Fruit fly (Drosophila melanogaster) whole organism, prepupa: ENCODE data around the gene CG13631.

ENCODE experiments used
- Blimp-1 ChIP-seq: fragments of 200-800 bp; sonication (Bioruptor generic); optimal IDR thresholded peaks from 3 replicates; lab custom pipeline; 2017; ENCODE audit warnings: missing biosample characterization, missing genetic modification characterization, mild to moderate bottlenecking, moderate library complexity, missing genetic modification reagents
- CG10669 ChIP-seq: fragments of 200-800 bp; sonication (Bioruptor generic); optimal IDR thresholded peaks from 3 replicates; lab custom pipeline; 2018; ENCODE audit warnings: missing biosample characterization, mild to moderate bottlenecking, missing genetic modification characterization, moderate library complexity
- CG11902 ChIP-seq: fragments of 200-800 bp; sonication (Bioruptor generic); optimal IDR thresholded peaks from 3 replicates; lab custom pipeline; 2016; ENCODE audit warnings: missing biosample characterization, missing genetic modification characterization
- CG15336 ChIP-seq: fragments of 200-800 bp; sonication (Bioruptor generic); IDR thresholded peaks from 2 replicates; pipeline ENCODE4 v1.3.6; 2022; ENCODE audit warnings: missing biosample characterization, missing genetic modification characterization
- CG1621 ChIP-seq: fragments of 200-800 bp; sonication (Bioruptor generic); optimal IDR thresholded peaks from 3 replicates; lab custom pipeline; 2018; ENCODE audit warnings: missing biosample characterization, mild to moderate bottlenecking, missing genetic modification characterization
- CG16779 ChIP-seq: fragments of 200-800 bp; sonication (Bioruptor generic); optimal IDR thresholded peaks from 3 replicates; lab custom pipeline; 2017; ENCODE audit warnings: missing biosample characterization, mild to moderate bottlenecking, missing genetic modification characterization
- CG32006 ChIP-seq: fragments of 200-800 bp; sonication (Bioruptor generic); optimal IDR thresholded peaks from 3 replicates; lab custom pipeline; 2017; ENCODE audit warnings: missing biosample characterization, mild to moderate bottlenecking, missing genetic modification characterization
- CG4318 ChIP-seq: fragments of 200-800 bp; sonication (Bioruptor generic); optimal IDR thresholded peaks from 3 replicates; lab custom pipeline; 2017; ENCODE audit warnings: missing biosample characterization, mild to moderate bottlenecking, missing genetic modification characterization
- CG6276 ChIP-seq: fragments of 200-800 bp; sonication (Bioruptor generic); optimal IDR thresholded peaks from 2 replicates; lab custom pipeline; 2017; ENCODE audit warnings: missing biosample characterization, mild to moderate bottlenecking, missing genetic modification characterization
- CG6792 ChIP-seq: fragments of 200-800 bp; sonication (Bioruptor generic); optimal IDR thresholded peaks from 3 replicates; lab custom pipeline; 2016; ENCODE audit warnings: missing biosample characterization, missing genetic modification characterization
- CG6808 ChIP-seq: fragments of 200-800 bp; sonication (Bioruptor generic); optimal IDR thresholded peaks from 3 replicates; lab custom pipeline; 2017; ENCODE audit warnings: missing biosample characterization, missing genetic modification characterization, mild to moderate bottlenecking, moderate library complexity, missing genetic modification reagents
- CG6854 ChIP-seq: fragments of 200-800 bp; sonication (Bioruptor generic); optimal IDR thresholded peaks from 2 replicates; lab custom pipeline; 2017; ENCODE audit warnings: missing biosample characterization, mild to moderate bottlenecking, missing genetic modification characterization
- CG8119 ChIP-seq: fragments of 200-800 bp; sonication (Bioruptor generic); IDR thresholded peaks from 3 replicates; pipeline ENCODE4 v1.3.6; 2022; ENCODE audit warnings: missing biosample characterization, missing genetic modification characterization
- Eip75B ChIP-seq: fragments of 200-800 bp; sonication (Bioruptor generic); optimal IDR thresholded peaks from 3 replicates; lab custom pipeline; 2016; ENCODE audit warnings: missing biosample characterization, missing genetic modification characterization
- Eip78C ChIP-seq: fragments of 200-800 bp; sonication (Bioruptor generic); peaks from one replicate; lab custom pipeline; 2016; ENCODE audit warnings: missing biosample characterization, missing genetic modification characterization
- Eip93F ChIP-seq: fragments of 200-800 bp; sonication (Bioruptor generic); optimal IDR thresholded peaks from 2 replicates; lab custom pipeline; 2016; ENCODE audit warnings: missing biosample characterization, mild to moderate bottlenecking, missing genetic modification characterization
- Gug ChIP-seq: fragments of 200-800 bp; sonication (Bioruptor generic); IDR thresholded peaks from 2 replicates; pipeline ENCODE4 v1.3.6; 2022; ENCODE audit warnings: missing biosample characterization, missing genetic modification characterization
- Hr38 ChIP-seq: sonication (Bioruptor generic); optimal IDR thresholded peaks from 2 replicates; lab custom pipeline; 2016; ENCODE audit warnings: missing biosample characterization, missing genetic modification characterization
- Met ChIP-seq: fragments of 200-800 bp; sonication (Bioruptor generic); optimal IDR thresholded peaks from 3 replicates; lab custom pipeline; 2016; ENCODE audit warnings: missing biosample characterization, missing genetic modification characterization
- OdsH ChIP-seq: fragments of 200-800 bp; sonication (Bioruptor generic); optimal IDR thresholded peaks from 3 replicates; lab custom pipeline; 2016; ENCODE audit warnings: missing biosample characterization, missing genetic modification characterization
- Sox102F ChIP-seq: fragments of 200-800 bp; sonication (Bioruptor generic); optimal IDR thresholded peaks from 2 replicates; lab custom pipeline; 2016; ENCODE audit warnings: missing biosample characterization, mild to moderate bottlenecking, missing genetic modification characterization
- Sox14 ChIP-seq: fragments of 200-800 bp; sonication (Bioruptor generic); optimal IDR thresholded peaks from 3 replicates; lab custom pipeline; 2016; ENCODE audit warnings: missing biosample characterization, missing genetic modification characterization
- Sox15 ChIP-seq: fragments of 200-800 bp; sonication (Bioruptor generic); optimal IDR thresholded peaks from 3 replicates; lab custom pipeline; 2016; ENCODE audit warnings: missing biosample characterization, missing genetic modification characterization
- cyc ChIP-seq: fragments of 200-800 bp; sonication (Bioruptor generic); optimal IDR thresholded peaks from 3 replicates; lab custom pipeline; 2016; ENCODE audit warnings: missing biosample characterization, missing genetic modification characterization
- dac ChIP-seq: fragments of 200-800 bp; sonication (Bioruptor generic); optimal IDR thresholded peaks from 2 replicates; lab custom pipeline; 2017; ENCODE audit warnings: missing biosample characterization, mild to moderate bottlenecking, missing genetic modification characterization
- dsx ChIP-seq: fragments of 200-800 bp; optimal IDR thresholded peaks from 3 replicates; lab custom pipeline; 2019; ENCODE audit warnings: missing biosample characterization, mild to moderate bottlenecking, missing genetic modification characterization, moderate library complexity; ENCODE audit not compliant: poor library complexity, severe bottlenecking
- eg ChIP-seq: fragments of 200-800 bp; sonication (Bioruptor generic); IDR thresholded peaks from 3 replicates; pipeline ENCODE4 v1.3.6; 2022; ENCODE audit warnings: missing biosample characterization, missing genetic modification characterization
- esn ChIP-seq: fragments of 200-800 bp; sonication (Bioruptor generic); optimal IDR thresholded peaks from 2 replicates; lab custom pipeline; 2016; ENCODE audit warnings: missing biosample characterization, mild to moderate bottlenecking, missing genetic modification characterization, moderate library complexity
- fd85E ChIP-seq: fragments of 200-800 bp; sonication (Bioruptor generic); optimal IDR thresholded peaks from 3 replicates; lab custom pipeline; 2016; ENCODE audit warnings: missing biosample characterization, missing genetic modification characterization
- fkh ChIP-seq: fragments of 200-800 bp; sonication (Bioruptor generic); optimal IDR thresholded peaks from 3 replicates; lab custom pipeline; 2017; ENCODE audit warnings: missing biosample characterization, mild to moderate bottlenecking, missing genetic modification characterization, moderate library complexity
- lz ChIP-seq: fragments of 200-800 bp; sonication (Bioruptor generic); optimal IDR thresholded peaks from 3 replicates; lab custom pipeline; 2016; ENCODE audit warnings: missing biosample characterization, missing genetic modification characterization
- net ChIP-seq: fragments of 200-800 bp; sonication (Bioruptor generic); optimal IDR thresholded peaks from 3 replicates; lab custom pipeline; 2016; ENCODE audit warnings: missing biosample characterization, missing genetic modification characterization
- pdm3 ChIP-seq: fragments of 200-800 bp; sonication (Bioruptor generic); optimal IDR thresholded peaks from 3 replicates; lab custom pipeline; 2016; ENCODE audit warnings: missing biosample characterization, missing genetic modification characterization
- spab ChIP-seq: fragments of 200-800 bp; sonication (Bioruptor generic); optimal IDR thresholded peaks from 2 replicates; lab custom pipeline; 2017; ENCODE audit warnings: missing biosample characterization, mild to moderate bottlenecking, missing genetic modification characterization, missing genetic modification reagents
- svp ChIP-seq: fragments of 200-800 bp; sonication (Bioruptor generic); peaks from one replicate; lab custom pipeline; 2016; ENCODE audit warnings: missing biosample characterization, missing genetic modification characterization
- topi ChIP-seq: fragments of 200-800 bp; sonication (Bioruptor generic); optimal IDR thresholded peaks from 3 replicates; lab custom pipeline; 2016; ENCODE audit warnings: missing biosample characterization, missing genetic modification characterization
- vri ChIP-seq: fragments of 200-800 bp; sonication (Bioruptor generic); optimal IDR thresholded peaks from 3 replicates; lab custom pipeline; 2016; ENCODE audit warnings: missing biosample characterization, mild to moderate bottlenecking, missing genetic modification characterization

Gene CG13631

dm6 chr3R:24771273-24772231 is 2.4 kb downstream of the CG13631 start, which contains the start of gene CG42331 (continued):
- peak; percentile 15 for TF ChIP-seq OdsH (GFP tag; lab: Kevin White, UChicago)

- no peak for TF ChIP-seq CG11902 (GFP tag; lab: Kevin White, UChicago)
- no peak for TF ChIP-seq CG6854 (GFP tag; lab: Kevin White, UChicago)
- TF ChIP-seq fkh, result no peak
- peak; percentile 60 for TF ChIP-seq svp (GFP tag; lab: Kevin White, UChicago)
- TF ChIP-seq CG32006 (GFP tag; lab: Kevin White, UChicago), result no peak
- TF ChIP-seq Eip93F (GFP tag; lab: Kevin White, UChicago), result no peak
These were observed 3.9 kb downstream of the CG13631 start for dm6 chr3R:24773016-24773415.

- TF ChIP-seq CG6808 (GFP tag; lab: Kevin White, UChicago), result no peak
- TF ChIP-seq vri, result no peak
- TF ChIP-seq pdm3 (GFP tag; lab: Kevin White, UChicago), result no peak
- peak; percentile 11; the same call in 1 of the 2 replicates for TF ChIP-seq CG15336 (GFP tag; lab: Robert Waterston, UW)
- TF ChIP-seq Sox15 (GFP tag; lab: Kevin White, UChicago), result no peak
- TF ChIP-seq CG10669 (GFP tag; lab: Kevin White, UChicago), result no peak
- TF ChIP-seq fd85E (GFP tag; lab: Kevin White, UChicago), result no peak
- no peak for TF ChIP-seq topi (GFP tag; lab: Kevin White, UChicago)
- TF ChIP-seq CG6792 (GFP tag; lab: Kevin White, UChicago), result no peak
- TF ChIP-seq Hr38 (GFP tag; lab: Kevin White, UChicago), result no peak
- TF ChIP-seq CG6276 (GFP tag; lab: Kevin White, UChicago), result peak; percentile 36
- no peak for TF ChIP-seq Sox102F (GFP tag; lab: Kevin White, UChicago)
- peak; percentile 41 for TF ChIP-seq net (GFP tag; lab: Kevin White, UChicago)
- TF ChIP-seq svp (GFP tag; lab: Kevin White, UChicago), result peak; percentile 3
- TF ChIP-seq lz (GFP tag; lab: Kevin White, UChicago), result no peak
- TF ChIP-seq dac (GFP tag; lab: Kevin White, UChicago), result no peak
- no peak for TF ChIP-seq CG11902 (GFP tag; lab: Kevin White, UChicago)
- no peak for TF ChIP-seq Gug (GFP tag; lab: Robert Waterston, UW)
- no peak for TF ChIP-seq dsx (GFP tag; lab: Kevin White, UChicago)
- peak; percentile 69 for TF ChIP-seq Eip78C (GFP tag; lab: Kevin White, UChicago)
- no peak for TF ChIP-seq Blimp-1 (GFP tag; lab: Kevin White, UChicago)
- TF ChIP-seq CG8119 (GFP tag; lab: Robert Waterston, UW), result peak; percentile 63; the same call in 2 of the 3 replicates
- no peak for TF ChIP-seq Eip75B (GFP tag; lab: Kevin White, UChicago)
- peak; percentile 64 for TF ChIP-seq eg (GFP tag; lab: Robert Waterston, UW)
- TF ChIP-seq spab (GFP tag; lab: Kevin White, UChicago), result no peak
- TF ChIP-seq cyc (GFP tag; lab: Kevin White, UChicago), result no peak
- TF ChIP-seq CG1621 (tag; lab: Kevin White, UChicago), result no peak
- peak; percentile 54 for TF ChIP-seq CG32006 (GFP tag; lab: Kevin White, UChicago)
- no peak for TF ChIP-seq esn
- no peak for TF ChIP-seq Sox14 (GFP tag; lab: Kevin White, UChicago)
- TF ChIP-seq CG16779 (tag; lab: Kevin White, UChicago), result no peak
- no peak for TF ChIP-seq Met (GFP tag; lab: Kevin White, UChicago)
- TF ChIP-seq CG4318, result no peak
These were observed 4.3 kb downstream of the CG13631 start for dm6 chr3R:24773422-24773821.
